Fruit fly (Drosophila melanogaster) whole organism: Measurements from ENCODE around the gene CG43390.

Experiments used
- Dll ChIP-seq: fragments of >200 bp; optimal IDR thresholded peaks from 2 replicates; lab custom pipeline; 2017
- pan ChIP-seq: fragments of >200 bp; optimal IDR thresholded peaks from 2 replicates; lab custom pipeline; 2017
- psq ChIP-seq: fragments of >200 bp; optimal IDR thresholded peaks from 2 replicates; lab custom pipeline; 2017

dm6 chr3L:11552996-11553671, 26.6 kb downstream of the CG43390 start:
- no peak for TF ChIP-seq psq (lab: Kevin White, UChicago)
- TF ChIP-seq Dll (lab: Kevin White, UChicago) = peak; percentile 98
- TF ChIP-seq pan (lab: Kevin White, UChicago) = no peak
